Worm (Caenorhabditis elegans) whole organism, young adult: ENCODE data around the gene dhps-1.
A peak's percentile ranks its signal among the peaks of the same experiment; 100 is the strongest.

ENCODE experiments used
- B0035.1 ChIP-seq: sonication (generic microtip); optimal IDR thresholded peaks from 2 replicates; lab custom pipeline; 2016; ENCODE audit warnings: missing genetic modification characterization, mild to moderate bottlenecking, missing compliant biosample characterization, missing genotype, missing genetic modification reagents
- B0261.1 ChIP-seq: sonication (generic microtip); optimal IDR thresholded peaks from 2 replicates; lab custom pipeline; 2016; ENCODE audit warnings: mild to moderate bottlenecking, missing genetic modification characterization, moderate library complexity, missing compliant biosample characterization
- B0336.3 ChIP-seq: fragments of 200-800 bp; sonication (Bioruptor generic); IDR thresholded peaks from 2 replicates; pipeline ENCODE4 v1.3.6; 2022; ENCODE audit warnings: missing genetic modification characterization, missing compliant biosample characterization
- C06A6.2 ChIP-seq: fragments of 200-800 bp; sonication (Bioruptor generic); conservative IDR thresholded peaks from 2 replicates; pipeline ENCODE4 v1.3.6; 2022; ENCODE audit warnings: missing genetic modification characterization, missing compliant biosample characterization
- C17E4.6 ChIP-seq: fragments of 200-800 bp; sonication (Bioruptor generic); IDR thresholded peaks from 2 replicates; pipeline ENCODE4 v1.3.6; 2022; ENCODE audit warnings: missing genetic modification reagents, missing genetic modification characterization, missing compliant biosample characterization
- F10E7.11 ChIP-seq: sonication (generic microtip); optimal IDR thresholded peaks from 2 replicates; lab custom pipeline; 2017; ENCODE audit warnings: mild to moderate bottlenecking, missing genetic modification characterization, moderate library complexity, missing compliant biosample characterization
- F23B12.7 ChIP-seq: sonication (generic microtip); optimal IDR thresholded peaks from 2 replicates; lab custom pipeline; 2017; ENCODE audit warnings: missing genetic modification characterization, mild to moderate bottlenecking, missing compliant biosample characterization, antibody characterized with exemption, moderate library complexity; ENCODE audit not compliant: insufficient read depth
- F49E8.2 ChIP-seq: sonication (generic microtip); optimal IDR thresholded peaks from 3 replicates; lab custom pipeline; 2017; ENCODE audit warnings: missing genetic modification characterization, mild to moderate bottlenecking, missing compliant biosample characterization, antibody characterized with exemption, moderate library complexity; ENCODE audit not compliant: insufficient read depth
- F57A8.1 ChIP-seq: fragments of 200-800 bp; sonication (Bioruptor generic); optimal IDR thresholded peaks from 2 replicates; lab custom pipeline; 2018; ENCODE audit warnings: mild to moderate bottlenecking, missing genetic modification characterization, moderate library complexity, missing compliant biosample characterization
- K12H6.12 ChIP-seq: fragments of 200-800 bp; sonication (Bioruptor generic); optimal IDR thresholded peaks from 2 replicates; lab custom pipeline; 2018; ENCODE audit warnings: mild to moderate bottlenecking, missing genetic modification characterization, missing compliant biosample characterization
- T26A5.8 ChIP-seq: sonication (generic microtip); optimal IDR thresholded peaks from 2 replicates; lab custom pipeline; 2016; ENCODE audit warnings: missing genetic modification characterization, missing compliant biosample characterization
- Y95B8A.8 ChIP-seq: fragments of 200-800 bp; sonication (Bioruptor generic); IDR thresholded peaks from 2 replicates; pipeline ENCODE4 v1.3.6; 2022; ENCODE audit warnings: missing genetic modification reagents, missing genetic modification characterization, missing compliant biosample characterization
- ama-1 ChIP-seq, 3 experiments: fragments of 150-350 bp in 1 of 3; sonication (generic microtip) in 2 of 3; optimal IDR thresholded peaks; 2 replicates each; lab custom pipeline; 2014 to 2018; ENCODE audit warnings: missing biosample characterization in 2 of 3, missing genetic modification characterization in 2 of 3, missing genetic modification reagents in 2 of 3
- attf-6 ChIP-seq: fragments of 200-800 bp; sonication (Bioruptor generic); IDR thresholded peaks from 2 replicates; pipeline ENCODE4 v1.3.6; 2022; ENCODE audit warnings: missing genetic modification reagents, missing genetic modification characterization, missing compliant biosample characterization
- bed-1 ChIP-seq: fragments of 200-800 bp; sonication (Bioruptor generic); IDR thresholded peaks from 2 replicates; pipeline ENCODE4 v1.3.6; 2022; ENCODE audit warnings: missing genetic modification reagents, missing genetic modification characterization, missing compliant biosample characterization
- bed-2 ChIP-seq: fragments of 200-800 bp; sonication (Bioruptor generic); IDR thresholded peaks from 2 replicates; pipeline ENCODE4 v1.3.6; 2022; ENCODE audit warnings: missing genetic modification reagents, missing genetic modification characterization, missing compliant biosample characterization
- ccch-3 ChIP-seq: fragments of 200-800 bp; sonication (Bioruptor generic); optimal IDR thresholded peaks from 2 replicates; lab custom pipeline; 2018; ENCODE audit warnings: mild to moderate bottlenecking, missing genetic modification characterization, missing compliant biosample characterization
- cebp-1 ChIP-seq, 2 experiments: fragments of 200-800 bp in 1 of 2; sonication (Bioruptor generic) in 1 of 2; sonication (generic microtip) in 1 of 2; IDR thresholded peaks in 1 of 2; optimal IDR thresholded peaks in 1 of 2; 2 replicates each; pipeline versions ENCODE4 v1.3.6 to Lab custom; 2017 to 2022; ENCODE audit warnings: missing compliant biosample characterization in 2 of 2, missing genetic modification characterization in 2 of 2, mild to moderate bottlenecking in 1 of 2, missing genetic modification reagents in 1 of 2, moderate library complexity in 1 of 2
- ceh-58 ChIP-seq: fragments of 200-800 bp; sonication (Bioruptor generic); IDR thresholded peaks from 2 replicates; pipeline ENCODE4 v1.3.6; 2022; ENCODE audit warnings: missing genetic modification characterization, missing compliant biosample characterization
- ceh-79 ChIP-seq: sonication (generic microtip); optimal IDR thresholded peaks from 2 replicates; lab custom pipeline; 2017; ENCODE audit warnings: mild to moderate bottlenecking, missing genetic modification characterization, missing compliant biosample characterization
- ceh-91 ChIP-seq: fragments of 200-800 bp; sonication (Bioruptor generic); IDR thresholded peaks from 2 replicates; pipeline ENCODE4 v1.3.6; 2022; ENCODE audit warnings: missing genetic modification reagents, missing genetic modification characterization, missing compliant biosample characterization
- die-1 ChIP-seq: sonication (generic microtip); optimal IDR thresholded peaks from 2 replicates; lab custom pipeline; 2016; ENCODE audit warnings: missing genotype, mild to moderate bottlenecking, missing genetic modification characterization, missing compliant biosample characterization
- efl-1 ChIP-seq: fragments of 150-350 bp; optimal IDR thresholded peaks from 2 replicates; lab custom pipeline; 2014; ENCODE audit warnings: missing biosample characterization, missing genetic modification reagents, missing genetic modification characterization
- egl-44 ChIP-seq: fragments of 200-800 bp; sonication (Bioruptor generic); IDR thresholded peaks from 2 replicates; pipeline ENCODE4 v1.3.6; 2022; ENCODE audit warnings: missing genetic modification reagents, missing genetic modification characterization, missing compliant biosample characterization
- him-1 ChIP-seq: sonication (generic microtip); optimal IDR thresholded peaks from 2 replicates; lab custom pipeline; 2016; ENCODE audit warnings: missing genotype, missing genetic modification reagents, missing genetic modification characterization, missing compliant biosample characterization
- hlh-26 ChIP-seq: fragments of 200-800 bp; sonication (Bioruptor generic); conservative IDR thresholded peaks from 2 replicates; pipeline ENCODE4 v1.3.6; 2022; ENCODE audit warnings: missing genetic modification reagents, missing genetic modification characterization, missing compliant biosample characterization
- lag-1 ChIP-seq: fragments of 200-800 bp; sonication (Bioruptor generic); IDR thresholded peaks from 2 replicates; pipeline ENCODE4 v1.3.6; 2022; ENCODE audit warnings: missing genetic modification reagents, missing genetic modification characterization, missing compliant biosample characterization
- lin-35 ChIP-seq, 3 experiments: fragments of 150-350 bp in 2 of 3; sonication (generic microtip) in 1 of 3; optimal IDR thresholded peaks; 2 replicates each; lab custom pipeline; 2014 to 2018; ENCODE audit warnings: missing biosample characterization in 3 of 3, missing genetic modification characterization in 3 of 3, missing genetic modification reagents in 3 of 3
- lin-40 ChIP-seq: sonication (generic microtip); optimal IDR thresholded peaks from 2 replicates; lab custom pipeline; 2016; ENCODE audit warnings: missing genetic modification characterization, mild to moderate bottlenecking, missing compliant biosample characterization, missing genotype, missing genetic modification reagents
- lin-54 ChIP-seq: fragments of 200-800 bp; sonication (Bioruptor generic); optimal IDR thresholded peaks from 2 replicates; lab custom pipeline; 2018; ENCODE audit warnings: mild to moderate bottlenecking, missing genetic modification characterization, missing compliant biosample characterization
- mcd-1 ChIP-seq: fragments of 200-800 bp; sonication (Bioruptor generic); IDR thresholded peaks from 2 replicates; pipeline ENCODE4 v1.3.6; 2022; ENCODE audit warnings: missing genetic modification reagents, missing genetic modification characterization, missing compliant biosample characterization
- nfya-2 ChIP-seq: fragments of 200-800 bp; sonication (Bioruptor generic); IDR thresholded peaks from 2 replicates; pipeline ENCODE4 v1.3.6; 2022; ENCODE audit warnings: missing genetic modification reagents, missing genetic modification characterization, missing compliant biosample characterization
- nhr-120 ChIP-seq: fragments of 200-800 bp; sonication (Bioruptor generic); IDR thresholded peaks from 2 replicates; pipeline ENCODE4 v1.3.6; 2022; ENCODE audit warnings: missing genetic modification characterization, missing compliant biosample characterization
- nhr-90 ChIP-seq: sonication (generic microtip); optimal IDR thresholded peaks from 2 replicates; lab custom pipeline; 2016; ENCODE audit warnings: missing genotype, mild to moderate bottlenecking, missing genetic modification characterization, missing compliant biosample characterization
- pbrm-1 ChIP-seq: fragments of 200-800 bp; sonication (Bioruptor generic); IDR thresholded peaks from 2 replicates; pipeline ENCODE4 v1.3.6; 2022; ENCODE audit warnings: missing genetic modification reagents, missing genetic modification characterization, missing compliant biosample characterization
- rcor-1 ChIP-seq: fragments of 200-800 bp; sonication (Bioruptor generic); IDR thresholded peaks from 2 replicates; pipeline ENCODE4 v1.3.6; 2022; ENCODE audit warnings: missing genetic modification reagents, missing genetic modification characterization, missing compliant biosample characterization
- rec-8 ChIP-seq, 2 experiments: sonication (generic microtip); optimal IDR thresholded peaks; 2 replicates each; lab custom pipeline; 2016; ENCODE audit warnings: mild to moderate bottlenecking in 2 of 2, missing genetic modification characterization in 2 of 2, missing genetic modification reagents in 2 of 2, missing genotype in 2 of 2, missing biosample characterization in 1 of 2, missing compliant biosample characterization in 1 of 2, moderate library complexity in 1 of 2
- snpc-1.1 ChIP-seq: sonication (generic microtip); optimal IDR thresholded peaks from 2 replicates; lab custom pipeline; 2017; ENCODE audit warnings: missing genetic modification characterization, mild to moderate bottlenecking, missing compliant biosample characterization, antibody characterized with exemption, moderate library complexity, missing genotype, missing genetic modification reagents; ENCODE audit not compliant: insufficient read depth
- snpc-4 ChIP-seq, 5 experiments: fragments of 150-350 bp in 1 of 5; sonication (generic microtip) in 4 of 5; optimal IDR thresholded peaks; 2 replicates each; lab custom pipeline; 2014 to 2018; ENCODE audit warnings: missing genetic modification characterization in 5 of 5, missing biosample characterization in 3 of 5, antibody characterized with exemption in 2 of 5, mild to moderate bottlenecking in 2 of 5, missing compliant biosample characterization in 2 of 5, missing genotype in 2 of 5, moderate library complexity in 2 of 5, missing genetic modification reagents in 1 of 5
- tbx-9 ChIP-seq: sonication (generic microtip); optimal IDR thresholded peaks from 2 replicates; lab custom pipeline; 2016; ENCODE audit warnings: borderline replicate concordance, missing genetic modification characterization, inconsistent platforms, missing compliant biosample characterization
- tlf-1 ChIP-seq: fragments of 200-800 bp; sonication (Bioruptor generic); optimal IDR thresholded peaks from 2 replicates; lab custom pipeline; 2018; ENCODE audit warnings: mild to moderate bottlenecking, missing genetic modification characterization, missing compliant biosample characterization
- ztf-18 ChIP-seq: sonication (generic microtip); optimal IDR thresholded peaks from 2 replicates; lab custom pipeline; 2016; ENCODE audit warnings: missing genotype, mild to moderate bottlenecking, missing genetic modification characterization, missing compliant biosample characterization
- ztf-25 ChIP-seq: fragments of 200-800 bp; sonication (Bioruptor generic); IDR thresholded peaks from 2 replicates; pipeline ENCODE4 v1.3.6; 2022; ENCODE audit warnings: missing genetic modification reagents, missing genetic modification characterization, missing compliant biosample characterization
- ztf-28 ChIP-seq: fragments of 200-800 bp; sonication (Bioruptor generic); IDR thresholded peaks from 2 replicates; pipeline ENCODE4 v1.3.6; 2022; ENCODE audit warnings: missing genetic modification reagents, missing genetic modification characterization, missing compliant biosample characterization

Gene dhps-1

DNA sequence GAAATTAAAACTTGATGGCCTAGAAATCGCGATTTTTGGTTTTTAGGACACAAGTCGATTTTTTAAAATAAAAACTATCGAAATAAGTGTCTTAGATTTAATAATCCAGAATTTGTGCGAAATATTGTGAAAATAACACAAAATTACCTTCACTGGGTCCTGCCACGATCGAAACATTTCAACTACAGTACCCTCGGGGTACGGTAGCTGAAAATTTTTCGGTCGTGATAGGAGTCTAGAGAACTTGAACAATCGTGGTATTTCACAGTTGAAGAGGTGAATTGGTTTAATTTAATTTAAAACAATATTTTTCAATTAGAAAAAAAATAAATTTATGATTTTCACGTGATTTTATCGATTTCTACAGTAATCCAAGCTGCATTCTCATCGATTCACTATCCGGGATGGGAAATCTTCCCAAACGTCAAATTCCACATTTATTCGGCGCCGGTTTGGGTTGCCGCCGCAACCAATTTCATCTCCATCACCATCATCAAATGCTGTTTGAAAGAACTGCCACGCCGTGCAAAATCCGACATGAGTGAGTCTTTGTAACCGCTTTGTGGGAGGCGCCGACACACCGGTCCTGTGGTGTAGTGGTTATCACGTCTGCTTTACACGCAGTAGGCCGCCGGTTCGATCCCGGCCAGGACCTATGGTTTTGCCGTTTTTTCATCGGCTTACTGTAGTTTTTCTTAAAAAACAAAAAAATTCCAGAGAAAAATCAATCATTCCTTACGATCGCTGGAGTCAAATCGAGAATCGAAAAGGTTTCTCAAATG lies 33.8 kb upstream of the dhps-1 start (continued):
- no peak for TF ChIP-seq tbx-9
- peak in 1 of 3 experiments; percentile 5 for TF ChIP-seq lin-35 (GFP tag; optimal IDR thresholded peaks at IDR 0.05; lab: Kevin White, UChicago)
- TF ChIP-seq die-1 (tag; lab: Kevin White, UChicago): peak; percentile 49
- TF ChIP-seq lin-40 (tag; lab: Kevin White, UChicago): peak; percentile 48
- TF ChIP-seq C17E4.6 (GFP tag; lab: Robert Waterston, UW): no peak
- peak; percentile 43 for TF ChIP-seq F23B12.7 (tag; lab: Kevin White, UChicago)
- TF ChIP-seq Y95B8A.8 (GFP tag; lab: Robert Waterston, UW): no peak
- TF ChIP-seq ztf-18 (tag; lab: Kevin White, UChicago): peak; percentile 7
- TF ChIP-seq bed-1: no peak
- TF ChIP-seq ztf-28 (GFP tag; lab: Robert Waterston, UW): no peak
- TF ChIP-seq nhr-120: no peak
- TF ChIP-seq hlh-26 (GFP tag; lab: Robert Waterston, UW): no peak
- no peak for TF ChIP-seq bed-2 (GFP tag; lab: Robert Waterston, UW)
- no peak for TF ChIP-seq rcor-1 (GFP tag; lab: Robert Waterston, UW)
- TF ChIP-seq ceh-58: no peak
- peak; percentile 42; the same call in 1 of the 2 replicates for TF ChIP-seq pbrm-1 (GFP tag; lab: Robert Waterston, UW)
- peak; percentile 60 for TF ChIP-seq mcd-1 (GFP tag; lab: Robert Waterston, UW)
- no peak for TF ChIP-seq ccch-3 (GFP tag; lab: Kevin White, UChicago)
- no peak for TF ChIP-seq egl-44 (GFP tag; lab: Robert Waterston, UW)
- TF ChIP-seq T26A5.8: no peak
- peak; percentile 81 for TF ChIP-seq B0261.1
- TF ChIP-seq K12H6.12 (tag; lab: Kevin White, UChicago): peak; percentile 12
- no peak for TF ChIP-seq B0336.3
- TF ChIP-seq ama-1 (optimal IDR thresholded peaks at IDR 0.05; lab: Kevin White, UChicago): no peak
- peak in 1 of 2 experiments; percentile 37 for TF ChIP-seq ama-1 (GFP tag; optimal IDR thresholded peaks at IDR 0.05; lab: Kevin White, UChicago)
- TF ChIP-seq ztf-25: 0 out of 2 replicates have a peak, but pooled peaks have one; percentile 24
- no peak for TF ChIP-seq ceh-91 (GFP tag; lab: Robert Waterston, UW)
- no peak for TF ChIP-seq F57A8.1 (GFP tag; lab: Kevin White, UChicago)
- TF ChIP-seq C06A6.2 (GFP tag; lab: Robert Waterston, UW): no peak
- TF ChIP-seq F49E8.2 (tag; lab: Kevin White, UChicago): peak; percentile 32
- no peak for TF ChIP-seq B0035.1
- TF ChIP-seq cebp-1 (GFP tag; IDR thresholded peaks at IDR 0.05; lab: Robert Waterston, UW): no peak
- no peak for TF ChIP-seq cebp-1 (tag; optimal IDR thresholded peaks at IDR 0.05; lab: Kevin White, UChicago)
- no peak for TF ChIP-seq tlf-1 (GFP tag; lab: Kevin White, UChicago)
- TF ChIP-seq F10E7.11: no peak
- no peak for TF ChIP-seq nfya-2 (GFP tag; lab: Robert Waterston, UW)
- TF ChIP-seq nhr-90 (tag; lab: Kevin White, UChicago): peak; percentile 14
- peak; percentile 5 for TF ChIP-seq lin-54 (GFP tag; lab: Kevin White, UChicago)
- TF ChIP-seq snpc-4 (GFP tag; optimal IDR thresholded peaks at IDR 0.05; lab: Kevin White, UChicago): no peak
- peak in 3 of 4 experiments; percentile 12 to 43 (median 42) for TF ChIP-seq snpc-4 (tag; optimal IDR thresholded peaks at IDR 0.05; lab: Kevin White, UChicago)
- no peak for TF ChIP-seq attf-6 (GFP tag; lab: Robert Waterston, UW)
- TF ChIP-seq ceh-79 (tag; lab: Kevin White, UChicago): no peak
- TF ChIP-seq rec-8 (tag; optimal IDR thresholded peaks at IDR 0.05; lab: Kevin White, UChicago): no peak
- no peak for TF ChIP-seq lag-1 (GFP tag; lab: Robert Waterston, UW)
- TF ChIP-seq efl-1 (GFP tag; lab: Kevin White, UChicago): no peak
- TF ChIP-seq snpc-1.1: no peak
- TF ChIP-seq him-1 (tag; lab: Kevin White, UChicago): peak; percentile 53
